Fruit fly (Drosophila melanogaster): Measurements from ENCODE around the gene CG32407.

The CG32407 gene

dm6 chr3L:5881310-5882208 lies 40.3 kb upstream of the CG32407 start (continued):
- TF ChIP-seq Xrp1 (GFP tag; IDR thresholded peaks at IDR 0.05): peak; percentile 48; the same call in 1 of the 2 replicates
- no peak for TF ChIP-seq CG7271 (tag; optimal IDR thresholded peaks at IDR 0.05)
- TF ChIP-seq Dfd (GFP tag; optimal IDR thresholded peaks at IDR 0.05): no peak
- no peak for TF ChIP-seq ttk (GFP tag; IDR thresholded peaks at IDR 0.05)
- TF ChIP-seq en (GFP tag; optimal IDR thresholded peaks at IDR 0.05): peak; percentile 22
- no peak; the same call in 2 of the 3 replicates for TF ChIP-seq CG7357 (GFP tag; IDR thresholded peaks at IDR 0.05)
- no peak for TF ChIP-seq CG13287 (GFP tag; IDR thresholded peaks at IDR 0.05; ENCODE audit: partially characterized antibody)
- no peak for TF ChIP-seq cad (GFP tag; optimal IDR thresholded peaks at IDR 0.05)
- TF ChIP-seq ind (GFP tag; optimal IDR thresholded peaks at IDR 0.05): no peak
- TF ChIP-seq Asciz (GFP tag; optimal IDR thresholded peaks at IDR 0.05): no peak
- no peak for TF ChIP-seq cas (GFP tag; IDR thresholded peaks at IDR 0.05)
- TF ChIP-seq sd (tag; optimal IDR thresholded peaks at IDR 0.05): no peak
- TF ChIP-seq Taf1 (GFP tag; IDR thresholded peaks at IDR 0.05): no peak
- no peak for TF ChIP-seq ken (GFP tag; IDR thresholded peaks at IDR 0.05)
- no peak for TF ChIP-seq Ada2b (GFP tag; IDR thresholded peaks at IDR 0.05)
- peak; percentile 82 for TF ChIP-seq dmrt99B (tag; optimal IDR thresholded peaks at IDR 0.05)
- peak; percentile 59 for TF ChIP-seq NC2β (GFP tag; optimal IDR thresholded peaks at IDR 0.05)
- TF ChIP-seq hkb (optimal IDR thresholded peaks at IDR 0.05): no peak
- no peak for TF ChIP-seq hkb (GFP tag; IDR thresholded peaks at IDR 0.05)
- TF ChIP-seq Atf3 (GFP tag; optimal IDR thresholded peaks at IDR 0.05): peak; percentile 47
- peak; percentile 49; the same call in 1 of the 2 replicates for TF ChIP-seq CG14014 (GFP tag; IDR thresholded peaks at IDR 0.05)
- no peak for TF ChIP-seq inv (GFP tag; IDR thresholded peaks at IDR 0.05; ENCODE audit: partially characterized antibody)
- TF ChIP-seq CG8089 (GFP tag; optimal IDR thresholded peaks at IDR 0.05): peak; percentile 7
- no peak for TF ChIP-seq CG3838 (GFP tag; optimal IDR thresholded peaks at IDR 0.05)
- TF ChIP-seq slbo (GFP tag; IDR thresholded peaks at IDR 0.05): peak; percentile 60
- TF ChIP-seq Hr78 (GFP tag; optimal IDR thresholded peaks at IDR 0.05): no peak
- TF ChIP-seq CG13775 (GFP tag; optimal IDR thresholded peaks at IDR 0.05): peak; percentile 69
- no peak for TF ChIP-seq Hr39 (optimal IDR thresholded peaks at IDR 0.05)
- peak; percentile 9 for TF ChIP-seq gsb-n (tag; optimal IDR thresholded peaks at IDR 0.05)
- no peak for TF ChIP-seq CG34376 (GFP tag; optimal IDR thresholded peaks at IDR 0.05)
- TF ChIP-seq CG17612 (GFP tag; IDR thresholded peaks at IDR 0.05): no peak
- no peak for TF ChIP-seq HLH4C (GFP tag; IDR thresholded peaks at IDR 0.05; ENCODE audit: partially characterized antibody)
- peak; percentile 66 for TF ChIP-seq Xbp1 (GFP tag; optimal IDR thresholded peaks at IDR 0.05)
- no peak for TF ChIP-seq CG11560 (tag; IDR thresholded peaks at IDR 0.05)
- TF ChIP-seq fd96Cb (tag; optimal IDR thresholded peaks at IDR 0.05): no peak
- TF ChIP-seq CG7928 (GFP tag; optimal IDR thresholded peaks at IDR 0.05): no peak
- no peak for TF ChIP-seq B-H2 (GFP tag; optimal IDR thresholded peaks at IDR 0.05)
- TF ChIP-seq CG9609 (GFP tag; optimal IDR thresholded peaks at IDR 0.05): peak; percentile 61
- no peak for TF ChIP-seq mld (GFP tag; IDR thresholded peaks at IDR 0.05; ENCODE audit: partially characterized antibody)
- peak; percentile 39 for TF ChIP-seq yki (optimal IDR thresholded peaks at IDR 0.05)
- no peak for TF ChIP-seq CG31365 (tag; optimal IDR thresholded peaks at IDR 0.05)
- TF ChIP-seq Mad (GFP tag; optimal IDR thresholded peaks at IDR 0.05): no peak
- TF ChIP-seq amos (GFP tag; IDR thresholded peaks at IDR 0.05; ENCODE audit: partially characterized antibody): no peak
- peak; percentile 77 for TF ChIP-seq CoRest (tag; optimal IDR thresholded peaks at IDR 0.05)
- peak; percentile 60 for TF ChIP-seq CHES-1-like (GFP tag; optimal IDR thresholded peaks at IDR 0.05)
- no peak for TF ChIP-seq da (GFP tag; optimal IDR thresholded peaks at IDR 0.05)
- no peak for TF ChIP-seq Side (GFP tag; optimal IDR thresholded peaks at IDR 0.05)
- peak; percentile 48 for TF ChIP-seq CG15601 (tag; optimal IDR thresholded peaks at IDR 0.05)
- peak; percentile 63; the same call in 1 of the 2 replicates for TF ChIP-seq seq (GFP tag; IDR thresholded peaks at IDR 0.05)
- TF ChIP-seq bbx (GFP tag; IDR thresholded peaks at IDR 0.05; ENCODE audit: partially characterized antibody): no peak
- no peak for TF ChIP-seq h (optimal IDR thresholded peaks at IDR 0.05)

All from whole organism, embryonic.